Fruit fly (Drosophila melanogaster) whole organism, prepupa: ENCODE measurements around the gene CG42833.

Experiments used
- Blimp-1 ChIP-seq: fragments of 200-800 bp; sonication (Bioruptor generic); optimal IDR thresholded peaks from 3 replicates; lab custom pipeline; 2017; ENCODE audit warnings: missing biosample characterization, missing genetic modification characterization, mild to moderate bottlenecking, moderate library complexity, missing genetic modification reagents
- CG10631 ChIP-seq: fragments of 200-800 bp; sonication (Bioruptor generic); optimal IDR thresholded peaks from 2 replicates; lab custom pipeline; 2016; ENCODE audit warnings: missing biosample characterization, missing genetic modification characterization
- CG11294 ChIP-seq: fragments of 200-800 bp; sonication (Bioruptor generic); IDR thresholded peaks from 2 replicates; pipeline ENCODE4 v1.3.6; 2022; ENCODE audit warnings: missing biosample characterization, missing genetic modification characterization
- CG11762 ChIP-seq: fragments of 200-800 bp; sonication (Bioruptor generic); optimal IDR thresholded peaks from 3 replicates; lab custom pipeline; 2016; ENCODE audit warnings: missing biosample characterization, missing genetic modification characterization; ENCODE audit not compliant: insufficient read depth
- CG11902 ChIP-seq: fragments of 200-800 bp; sonication (Bioruptor generic); optimal IDR thresholded peaks from 3 replicates; lab custom pipeline; 2016; ENCODE audit warnings: missing biosample characterization, missing genetic modification characterization
- CG15336 ChIP-seq: fragments of 200-800 bp; sonication (Bioruptor generic); IDR thresholded peaks from 2 replicates; pipeline ENCODE4 v1.3.6; 2022; ENCODE audit warnings: missing biosample characterization, missing genetic modification characterization
- CG1621 ChIP-seq: fragments of 200-800 bp; sonication (Bioruptor generic); optimal IDR thresholded peaks from 3 replicates; lab custom pipeline; 2018; ENCODE audit warnings: missing biosample characterization, mild to moderate bottlenecking, missing genetic modification characterization
- CG3032 ChIP-seq: fragments of 200-800 bp; optimal IDR thresholded peaks from 2 replicates; lab custom pipeline; 2019; ENCODE audit warnings: missing biosample characterization, mild to moderate bottlenecking, missing genetic modification characterization, moderate library complexity
- CG31627 ChIP-seq: fragments of 200-800 bp; sonication (Bioruptor generic); optimal IDR thresholded peaks from 3 replicates; lab custom pipeline; 2016; ENCODE audit warnings: missing biosample characterization, missing genetic modification characterization
- CG32006 ChIP-seq: fragments of 200-800 bp; sonication (Bioruptor generic); optimal IDR thresholded peaks from 3 replicates; lab custom pipeline; 2017; ENCODE audit warnings: missing biosample characterization, mild to moderate bottlenecking, missing genetic modification characterization
- CG3919 ChIP-seq: fragments of 200-800 bp; sonication (Bioruptor generic); optimal IDR thresholded peaks from 3 replicates; lab custom pipeline; 2016; ENCODE audit warnings: missing biosample characterization, missing genetic modification characterization
- CG4318 ChIP-seq: fragments of 200-800 bp; sonication (Bioruptor generic); optimal IDR thresholded peaks from 3 replicates; lab custom pipeline; 2017; ENCODE audit warnings: missing biosample characterization, mild to moderate bottlenecking, missing genetic modification characterization
- CG6163 ChIP-seq: fragments of 200-800 bp; sonication (Bioruptor generic); IDR thresholded peaks from 3 replicates; pipeline ENCODE4 v1.3.6; 2022; ENCODE audit warnings: missing biosample characterization, missing genetic modification characterization
- CG6792 ChIP-seq: fragments of 200-800 bp; sonication (Bioruptor generic); optimal IDR thresholded peaks from 3 replicates; lab custom pipeline; 2016; ENCODE audit warnings: missing biosample characterization, missing genetic modification characterization
- CG6808 ChIP-seq: fragments of 200-800 bp; sonication (Bioruptor generic); optimal IDR thresholded peaks from 3 replicates; lab custom pipeline; 2017; ENCODE audit warnings: missing biosample characterization, missing genetic modification characterization, mild to moderate bottlenecking, moderate library complexity, missing genetic modification reagents
- CG6854 ChIP-seq: fragments of 200-800 bp; sonication (Bioruptor generic); optimal IDR thresholded peaks from 2 replicates; lab custom pipeline; 2017; ENCODE audit warnings: missing biosample characterization, mild to moderate bottlenecking, missing genetic modification characterization
- CG7368 ChIP-seq: fragments of 200-800 bp; sonication (Bioruptor generic); optimal IDR thresholded peaks from 3 replicates; lab custom pipeline; 2016; ENCODE audit warnings: missing biosample characterization, missing genetic modification characterization
- CG8119 ChIP-seq: fragments of 200-800 bp; sonication (Bioruptor generic); IDR thresholded peaks from 3 replicates; pipeline ENCODE4 v1.3.6; 2022; ENCODE audit warnings: missing biosample characterization, missing genetic modification characterization
- CG8319 ChIP-seq: fragments of 200-800 bp; sonication (Bioruptor generic); optimal IDR thresholded peaks from 3 replicates; lab custom pipeline; 2016; ENCODE audit warnings: missing biosample characterization, missing genetic modification characterization
- CG8632 ChIP-seq: fragments of 200-800 bp; sonication (Bioruptor generic); optimal IDR thresholded peaks from 3 replicates; lab custom pipeline; 2016; ENCODE audit warnings: missing biosample characterization, missing genetic modification characterization
- CG9139 ChIP-seq: fragments of 200-800 bp; sonication (Bioruptor generic); optimal IDR thresholded peaks from 3 replicates; lab custom pipeline; 2017; ENCODE audit warnings: missing biosample characterization, mild to moderate bottlenecking, missing genetic modification characterization
- Eip75B ChIP-seq: fragments of 200-800 bp; sonication (Bioruptor generic); optimal IDR thresholded peaks from 3 replicates; lab custom pipeline; 2016; ENCODE audit warnings: missing biosample characterization, missing genetic modification characterization
- Eip78C ChIP-seq: fragments of 200-800 bp; sonication (Bioruptor generic); peaks from one replicate; lab custom pipeline; 2016; ENCODE audit warnings: missing biosample characterization, missing genetic modification characterization
- Eip93F ChIP-seq: fragments of 200-800 bp; sonication (Bioruptor generic); optimal IDR thresholded peaks from 2 replicates; lab custom pipeline; 2016; ENCODE audit warnings: missing biosample characterization, mild to moderate bottlenecking, missing genetic modification characterization
- Ets21C ChIP-seq: fragments of 200-800 bp; sonication (Bioruptor generic); optimal IDR thresholded peaks from 3 replicates; lab custom pipeline; 2016; ENCODE audit warnings: missing biosample characterization, missing genetic modification characterization
- Ets96B ChIP-seq: fragments of 200-800 bp; optimal IDR thresholded peaks from 2 replicates; lab custom pipeline; 2019; ENCODE audit warnings: missing biosample characterization, mild to moderate bottlenecking, missing genetic modification characterization, moderate library complexity
- Gug ChIP-seq: fragments of 200-800 bp; sonication (Bioruptor generic); IDR thresholded peaks from 2 replicates; pipeline ENCODE4 v1.3.6; 2022; ENCODE audit warnings: missing biosample characterization, missing genetic modification characterization
- Hr38 ChIP-seq: sonication (Bioruptor generic); optimal IDR thresholded peaks from 2 replicates; lab custom pipeline; 2016; ENCODE audit warnings: missing biosample characterization, missing genetic modification characterization
- Hr4 ChIP-seq: fragments of 200-800 bp; sonication (Bioruptor generic); optimal IDR thresholded peaks from 3 replicates; lab custom pipeline; 2016; ENCODE audit warnings: missing biosample characterization, missing genetic modification characterization
- Lpt ChIP-seq: fragments of 200-800 bp; sonication (Bioruptor generic); optimal IDR thresholded peaks from 3 replicates; lab custom pipeline; 2016; ENCODE audit warnings: missing biosample characterization, missing genetic modification characterization
- Met ChIP-seq: fragments of 200-800 bp; sonication (Bioruptor generic); optimal IDR thresholded peaks from 3 replicates; lab custom pipeline; 2016; ENCODE audit warnings: missing biosample characterization, missing genetic modification characterization
- OdsH ChIP-seq: fragments of 200-800 bp; sonication (Bioruptor generic); optimal IDR thresholded peaks from 3 replicates; lab custom pipeline; 2016; ENCODE audit warnings: missing biosample characterization, missing genetic modification characterization
- Sox14 ChIP-seq: fragments of 200-800 bp; sonication (Bioruptor generic); optimal IDR thresholded peaks from 3 replicates; lab custom pipeline; 2016; ENCODE audit warnings: missing biosample characterization, missing genetic modification characterization
- Sox15 ChIP-seq: fragments of 200-800 bp; sonication (Bioruptor generic); optimal IDR thresholded peaks from 3 replicates; lab custom pipeline; 2016; ENCODE audit warnings: missing biosample characterization, missing genetic modification characterization
- achi ChIP-seq: fragments of 200-800 bp; sonication (Bioruptor generic); optimal IDR thresholded peaks from 3 replicates; lab custom pipeline; 2016; ENCODE audit warnings: missing biosample characterization, missing genetic modification characterization
- dac ChIP-seq: fragments of 200-800 bp; sonication (Bioruptor generic); optimal IDR thresholded peaks from 2 replicates; lab custom pipeline; 2017; ENCODE audit warnings: missing biosample characterization, mild to moderate bottlenecking, missing genetic modification characterization
- dsx ChIP-seq: fragments of 200-800 bp; optimal IDR thresholded peaks from 3 replicates; lab custom pipeline; 2019; ENCODE audit warnings: missing biosample characterization, mild to moderate bottlenecking, missing genetic modification characterization, moderate library complexity; ENCODE audit not compliant: poor library complexity, severe bottlenecking
- eg ChIP-seq: fragments of 200-800 bp; sonication (Bioruptor generic); IDR thresholded peaks from 3 replicates; pipeline ENCODE4 v1.3.6; 2022; ENCODE audit warnings: missing biosample characterization, missing genetic modification characterization
- esn ChIP-seq: fragments of 200-800 bp; sonication (Bioruptor generic); optimal IDR thresholded peaks from 2 replicates; lab custom pipeline; 2016; ENCODE audit warnings: missing biosample characterization, mild to moderate bottlenecking, missing genetic modification characterization, moderate library complexity
- fd59A ChIP-seq: fragments of 200-800 bp; sonication (Bioruptor generic); optimal IDR thresholded peaks from 2 replicates; lab custom pipeline; 2017; ENCODE audit warnings: missing biosample characterization, mild to moderate bottlenecking, missing genetic modification characterization, missing genetic modification reagents
- fd85E ChIP-seq: fragments of 200-800 bp; sonication (Bioruptor generic); optimal IDR thresholded peaks from 3 replicates; lab custom pipeline; 2016; ENCODE audit warnings: missing biosample characterization, missing genetic modification characterization
- fkh ChIP-seq: fragments of 200-800 bp; sonication (Bioruptor generic); optimal IDR thresholded peaks from 3 replicates; lab custom pipeline; 2017; ENCODE audit warnings: missing biosample characterization, mild to moderate bottlenecking, missing genetic modification characterization, moderate library complexity
- net ChIP-seq: fragments of 200-800 bp; sonication (Bioruptor generic); optimal IDR thresholded peaks from 3 replicates; lab custom pipeline; 2016; ENCODE audit warnings: missing biosample characterization, missing genetic modification characterization
- salr ChIP-seq, 2 experiments: fragments of 200-800 bp; sonication (Bioruptor generic); optimal IDR thresholded peaks; 3 replicates each; lab custom pipeline; 2016 to 2018; ENCODE audit warnings: missing biosample characterization in 2 of 2, missing genetic modification characterization in 2 of 2, mild to moderate bottlenecking in 1 of 2
- spab ChIP-seq: fragments of 200-800 bp; sonication (Bioruptor generic); optimal IDR thresholded peaks from 2 replicates; lab custom pipeline; 2017; ENCODE audit warnings: missing biosample characterization, mild to moderate bottlenecking, missing genetic modification characterization, missing genetic modification reagents
- ss ChIP-seq, 2 experiments: fragments of 200-800 bp; sonication (Bioruptor generic); optimal IDR thresholded peaks; 2 replicates in 1 of 2; 3 replicates in 1 of 2; lab custom pipeline; 2017 to 2018; ENCODE audit warnings: mild to moderate bottlenecking in 2 of 2, missing biosample characterization in 2 of 2, missing genetic modification characterization in 2 of 2, moderate library complexity in 1 of 2
- svp ChIP-seq: fragments of 200-800 bp; sonication (Bioruptor generic); peaks from one replicate; lab custom pipeline; 2016; ENCODE audit warnings: missing biosample characterization, missing genetic modification characterization
- topi ChIP-seq: fragments of 200-800 bp; sonication (Bioruptor generic); optimal IDR thresholded peaks from 3 replicates; lab custom pipeline; 2016; ENCODE audit warnings: missing biosample characterization, missing genetic modification characterization
- vri ChIP-seq: fragments of 200-800 bp; sonication (Bioruptor generic); optimal IDR thresholded peaks from 3 replicates; lab custom pipeline; 2016; ENCODE audit warnings: missing biosample characterization, mild to moderate bottlenecking, missing genetic modification characterization

The CG42833 gene

DNA sequence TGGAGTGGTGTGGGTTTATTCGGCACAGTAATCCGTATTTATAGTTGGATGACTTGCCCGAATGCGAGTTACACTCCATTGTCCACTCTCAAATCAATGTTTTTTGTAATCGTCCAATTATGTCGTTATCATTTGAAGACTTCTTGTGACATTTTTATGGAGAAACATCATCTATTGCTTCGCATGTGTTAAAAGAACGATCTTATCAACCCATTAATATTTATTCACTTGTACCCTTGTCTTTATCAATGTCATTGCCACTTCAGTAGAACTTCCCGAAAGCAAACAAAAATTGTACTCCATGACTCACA, 6.2 kb upstream of the CG42833 start:
- no peak for TF ChIP-seq esn (GFP tag; lab: Kevin White, UChicago)
- TF ChIP-seq Hr38: no peak
- no peak for TF ChIP-seq Hr4 (GFP tag; lab: Kevin White, UChicago)
- no peak for TF ChIP-seq CG15336 (GFP tag; lab: Robert Waterston, UW)
- TF ChIP-seq dsx (GFP tag; lab: Kevin White, UChicago): no peak
- no peak for TF ChIP-seq CG8119 (GFP tag; lab: Robert Waterston, UW)
- TF ChIP-seq Lpt: no peak
- TF ChIP-seq CG7368: no peak
- TF ChIP-seq Eip75B: no peak
- no peak for TF ChIP-seq CG1621 (tag; lab: Kevin White, UChicago)
- no peak for TF ChIP-seq Gug
- TF ChIP-seq CG3919: no peak

dm6 chr3L:20194731-20195130, 5.2 kb upstream of the CG42833 start:
- peak; percentile 23 to 34 for TF ChIP-seq ss (GFP tag; optimal IDR thresholded peaks at IDR 0.05; lab: Kevin White, UChicago)
- peak; percentile 57 for TF ChIP-seq CG6792
- TF ChIP-seq Hr4 (GFP tag; lab: Kevin White, UChicago): peak; percentile 46
- TF ChIP-seq CG6163 (GFP tag; lab: Robert Waterston, UW): peak; percentile 67
- TF ChIP-seq vri (GFP tag; lab: Kevin White, UChicago): peak; percentile 69
- peak; percentile 35 for TF ChIP-seq dsx (GFP tag; lab: Kevin White, UChicago)
- TF ChIP-seq CG8632: peak; percentile 29
- peak; percentile 49 for TF ChIP-seq CG7368
- peak; percentile 25 for TF ChIP-seq Sox15
- peak; percentile 16 for TF ChIP-seq CG9139 (GFP tag; lab: Kevin White, UChicago)
- peak; percentile 72 for TF ChIP-seq topi (GFP tag; lab: Kevin White, UChicago)
- peak; percentile 55 for TF ChIP-seq CG32006 (GFP tag; lab: Kevin White, UChicago)
- TF ChIP-seq dac (GFP tag; lab: Kevin White, UChicago): no peak
- no peak for TF ChIP-seq svp (GFP tag; lab: Kevin White, UChicago)
- TF ChIP-seq OdsH: peak; percentile 57
- TF ChIP-seq CG4318 (GFP tag; lab: Kevin White, UChicago): no peak
- peak; percentile 61 for TF ChIP-seq Ets96B (tag; lab: Kevin White, UChicago)
- TF ChIP-seq CG3919: peak; percentile 66
- TF ChIP-seq Eip78C (GFP tag; lab: Kevin White, UChicago): peak; percentile 87
- peak; percentile 32 for TF ChIP-seq spab (GFP tag; lab: Kevin White, UChicago)
- TF ChIP-seq Ets21C: peak; percentile 54
- TF ChIP-seq CG6854 (GFP tag; lab: Kevin White, UChicago): peak; percentile 28
- TF ChIP-seq CG11762 (GFP tag; lab: Kevin White, UChicago): peak; percentile 20
- TF ChIP-seq CG1621 (tag; lab: Kevin White, UChicago): peak; percentile 55
- TF ChIP-seq fd59A (GFP tag; lab: Kevin White, UChicago): peak; percentile 22
- TF ChIP-seq CG8119 (GFP tag; lab: Robert Waterston, UW): peak; percentile 57
- no peak for TF ChIP-seq fkh (GFP tag; lab: Kevin White, UChicago)
- TF ChIP-seq CG6808: peak; percentile 35
- peak; percentile 59 for TF ChIP-seq CG10631
- TF ChIP-seq CG8319 (GFP tag; lab: Kevin White, UChicago): peak; percentile 20
- peak; percentile 57 for TF ChIP-seq net (GFP tag; lab: Kevin White, UChicago)
- TF ChIP-seq Eip93F (GFP tag; lab: Kevin White, UChicago): no peak
- TF ChIP-seq CG11294 (GFP tag; lab: Robert Waterston, UW): 0 out of 2 replicates have a peak, but pooled peaks have one; percentile 12
- TF ChIP-seq achi (GFP tag; lab: Kevin White, UChicago): peak; percentile 64
- TF ChIP-seq Lpt: peak; percentile 15
- peak; percentile 62 for TF ChIP-seq CG3032 (tag; lab: Kevin White, UChicago)
- peak; percentile 80 for TF ChIP-seq Met (GFP tag; lab: Kevin White, UChicago)
- TF ChIP-seq Blimp-1 (GFP tag; lab: Kevin White, UChicago): peak; percentile 19
- peak; percentile 75 for TF ChIP-seq eg (GFP tag; lab: Robert Waterston, UW)
- TF ChIP-seq Gug: peak; percentile 45
- peak; percentile 16 to 18 for TF ChIP-seq salr (GFP tag; optimal IDR thresholded peaks at IDR 0.05; lab: Kevin White, UChicago)
- peak; percentile 74 for TF ChIP-seq Sox14 (GFP tag; lab: Kevin White, UChicago)
- peak; percentile 82 for TF ChIP-seq CG31627
- no peak for TF ChIP-seq fd85E
- TF ChIP-seq CG11902 (GFP tag; lab: Kevin White, UChicago): peak; percentile 34
- TF ChIP-seq esn (GFP tag; lab: Kevin White, UChicago): peak; percentile 76
- TF ChIP-seq CG15336 (GFP tag; lab: Robert Waterston, UW): peak; percentile 59
